Worm (Caenorhabditis elegans) whole organism, young adult: Measurements from ENCODE around the gene ttr-44.

Experiments
- B0261.1 ChIP-seq: sonication (generic microtip); optimal IDR thresholded peaks from 2 replicates; lab custom pipeline; 2016; ENCODE audit warnings: mild to moderate bottlenecking, missing genetic modification characterization, moderate library complexity, missing compliant biosample characterization
- B0336.3 ChIP-seq: fragments of 200-800 bp; sonication (Bioruptor generic); IDR thresholded peaks from 2 replicates; pipeline ENCODE4 v1.3.6; 2022; ENCODE audit warnings: missing genetic modification characterization, missing compliant biosample characterization
- F10E7.11 ChIP-seq: sonication (generic microtip); optimal IDR thresholded peaks from 2 replicates; lab custom pipeline; 2017; ENCODE audit warnings: mild to moderate bottlenecking, missing genetic modification characterization, moderate library complexity, missing compliant biosample characterization
- F23B12.7 ChIP-seq: sonication (generic microtip); optimal IDR thresholded peaks from 2 replicates; lab custom pipeline; 2017; ENCODE audit warnings: missing genetic modification characterization, mild to moderate bottlenecking, missing compliant biosample characterization, antibody characterized with exemption, moderate library complexity; ENCODE audit not compliant: insufficient read depth
- F39B2.1 ChIP-seq: fragments of 200-800 bp; sonication (Bioruptor generic); IDR thresholded peaks from 2 replicates; pipeline ENCODE4 v1.3.6; 2022; ENCODE audit warnings: missing genetic modification reagents, missing genetic modification characterization, missing compliant biosample characterization
- K11D2.4 ChIP-seq: fragments of 200-800 bp; sonication (Bioruptor generic); IDR thresholded peaks from 2 replicates; pipeline ENCODE4 v1.3.6; 2022; ENCODE audit warnings: missing genetic modification reagents, missing genetic modification characterization, missing compliant biosample characterization
- K12H6.12 ChIP-seq: fragments of 200-800 bp; sonication (Bioruptor generic); optimal IDR thresholded peaks from 2 replicates; lab custom pipeline; 2018; ENCODE audit warnings: mild to moderate bottlenecking, missing genetic modification characterization, missing compliant biosample characterization
- T07F8.4 ChIP-seq: sonication (generic microtip); optimal IDR thresholded peaks from 2 replicates; lab custom pipeline; 2016; ENCODE audit warnings: mild to moderate bottlenecking, missing genetic modification characterization, moderate library complexity, missing compliant biosample characterization
- T26A5.8 ChIP-seq: sonication (generic microtip); optimal IDR thresholded peaks from 2 replicates; lab custom pipeline; 2016; ENCODE audit warnings: missing genetic modification characterization, missing compliant biosample characterization
- Y56A3A.18 ChIP-seq: fragments of 200-800 bp; sonication (Bioruptor generic); IDR thresholded peaks from 2 replicates; pipeline ENCODE4 v1.3.6; 2022; ENCODE audit warnings: missing genetic modification reagents, missing genetic modification characterization, missing compliant biosample characterization
- aptf-3 ChIP-seq: fragments of 200-800 bp; sonication (Bioruptor generic); IDR thresholded peaks from 2 replicates; pipeline ENCODE4 v1.3.6; 2022; ENCODE audit warnings: missing genetic modification characterization, missing compliant biosample characterization
- bed-2 ChIP-seq: fragments of 200-800 bp; sonication (Bioruptor generic); IDR thresholded peaks from 2 replicates; pipeline ENCODE4 v1.3.6; 2022; ENCODE audit warnings: missing genetic modification reagents, missing genetic modification characterization, missing compliant biosample characterization
- dox-1 ChIP-seq: fragments of 200-800 bp; sonication (Bioruptor generic); IDR thresholded peaks from 2 replicates; pipeline ENCODE4 v1.3.6; 2022; ENCODE audit warnings: missing genetic modification reagents, missing genetic modification characterization, missing compliant biosample characterization
- dpl-1 ChIP-seq: fragments of 150-350 bp; optimal IDR thresholded peaks from 2 replicates; lab custom pipeline; 2014; ENCODE audit warnings: missing biosample characterization, missing genetic modification reagents, missing genetic modification characterization
- ekl-4 ChIP-seq: fragments of 200-800 bp; sonication (Bioruptor generic); IDR thresholded peaks from 2 replicates; pipeline ENCODE4 v1.3.6; 2022; ENCODE audit warnings: missing genetic modification reagents, missing genetic modification characterization, missing compliant biosample characterization
- hmg-1.2 ChIP-seq: fragments of 200-800 bp; sonication (Bioruptor generic); IDR thresholded peaks from 2 replicates; pipeline ENCODE4 v1.3.6; 2022; ENCODE audit warnings: missing genetic modification reagents, missing genetic modification characterization, missing compliant biosample characterization
- hmg-20 ChIP-seq: fragments of 200-800 bp; sonication (Bioruptor generic); IDR thresholded peaks from 2 replicates; pipeline ENCODE4 v1.3.6; 2022; ENCODE audit warnings: missing genetic modification reagents, missing genetic modification characterization, missing compliant biosample characterization
- hsf-1 ChIP-seq: fragments of 200-800 bp; sonication (Bioruptor generic); IDR thresholded peaks from 2 replicates; pipeline ENCODE4 v1.3.6; 2022; ENCODE audit warnings: missing genetic modification reagents, missing genetic modification characterization, missing compliant biosample characterization
- let-607 ChIP-seq, 2 experiments: fragments of 200-800 bp in 1 of 2; sonication (Bioruptor generic) in 1 of 2; sonication (generic microtip) in 1 of 2; optimal IDR thresholded peaks; 2 replicates each; lab custom pipeline; 2016 to 2018; ENCODE audit warnings: mild to moderate bottlenecking in 2 of 2, missing compliant biosample characterization in 2 of 2, missing genetic modification characterization in 2 of 2, moderate library complexity in 2 of 2, missing genotype in 1 of 2
- lin-40 ChIP-seq: sonication (generic microtip); optimal IDR thresholded peaks from 2 replicates; lab custom pipeline; 2016; ENCODE audit warnings: missing genetic modification characterization, mild to moderate bottlenecking, missing compliant biosample characterization, missing genotype, missing genetic modification reagents
- madf-6 ChIP-seq: fragments of 200-800 bp; sonication (Bioruptor generic); IDR thresholded peaks from 2 replicates; pipeline ENCODE4 v1.3.6; 2022; ENCODE audit warnings: missing genetic modification reagents, missing genetic modification characterization, missing compliant biosample characterization
- madf-8 ChIP-seq: fragments of 200-800 bp; sonication (Bioruptor generic); conservative IDR thresholded peaks from 2 replicates; pipeline ENCODE4 v1.3.6; 2022; ENCODE audit warnings: missing genetic modification reagents, missing genetic modification characterization, missing compliant biosample characterization
- mes-4 ChIP-seq: sonication (generic microtip); optimal IDR thresholded peaks from 2 replicates; lab custom pipeline; 2016; ENCODE audit warnings: missing genotype, missing genetic modification characterization, missing compliant biosample characterization
- nfya-1 ChIP-seq: sonication (generic microtip); optimal IDR thresholded peaks from 2 replicates; lab custom pipeline; 2017; ENCODE audit warnings: antibody characterized with exemption, missing compliant biosample characterization, missing genetic modification characterization, borderline replicate concordance; ENCODE audit not compliant: insufficient read depth
- nfya-2 ChIP-seq: fragments of 200-800 bp; sonication (Bioruptor generic); IDR thresholded peaks from 2 replicates; pipeline ENCODE4 v1.3.6; 2022; ENCODE audit warnings: missing genetic modification reagents, missing genetic modification characterization, missing compliant biosample characterization
- nfyb-1 ChIP-seq: fragments of 200-800 bp; sonication (Bioruptor generic); IDR thresholded peaks from 2 replicates; pipeline ENCODE4 v1.3.6; 2022; ENCODE audit warnings: missing genetic modification reagents, missing genetic modification characterization, missing compliant biosample characterization
- rec-8 ChIP-seq, 2 experiments: sonication (generic microtip); optimal IDR thresholded peaks; 2 replicates each; lab custom pipeline; 2016; ENCODE audit warnings: mild to moderate bottlenecking in 2 of 2, missing genetic modification characterization in 2 of 2, missing genetic modification reagents in 2 of 2, missing genotype in 2 of 2, missing biosample characterization in 1 of 2, missing compliant biosample characterization in 1 of 2, moderate library complexity in 1 of 2
- sea-2 ChIP-seq: fragments of 200-800 bp; sonication (Bioruptor generic); IDR thresholded peaks from 2 replicates; pipeline ENCODE4 v1.3.6; 2022; ENCODE audit warnings: missing genetic modification characterization, missing compliant biosample characterization
- snpc-1.3 ChIP-seq: sonication (generic microtip); optimal IDR thresholded peaks from 2 replicates; lab custom pipeline; 2017; ENCODE audit warnings: missing genetic modification characterization, mild to moderate bottlenecking, missing compliant biosample characterization, antibody characterized with exemption, moderate library complexity, missing genotype, missing genetic modification reagents; ENCODE audit not compliant: insufficient read depth
- snpc-4 ChIP-seq, 5 experiments: fragments of 150-350 bp in 1 of 5; sonication (generic microtip) in 4 of 5; optimal IDR thresholded peaks; 2 replicates each; lab custom pipeline; 2014 to 2018; ENCODE audit warnings: missing genetic modification characterization in 5 of 5, missing biosample characterization in 3 of 5, antibody characterized with exemption in 2 of 5, mild to moderate bottlenecking in 2 of 5, missing compliant biosample characterization in 2 of 5, missing genotype in 2 of 5, moderate library complexity in 2 of 5, missing genetic modification reagents in 1 of 5
- somi-1 ChIP-seq: fragments of 200-800 bp; sonication (Bioruptor generic); optimal IDR thresholded peaks from 2 replicates; lab custom pipeline; 2018; ENCODE audit warnings: mild to moderate bottlenecking, missing genetic modification characterization, missing compliant biosample characterization
- tbp1 ChIP-seq: fragments of 200-800 bp; sonication (Bioruptor generic); optimal IDR thresholded peaks from 2 replicates; lab custom pipeline; 2018; ENCODE audit warnings: mild to moderate bottlenecking, missing genetic modification characterization, missing compliant biosample characterization
- tbx-9 ChIP-seq: sonication (generic microtip); optimal IDR thresholded peaks from 2 replicates; lab custom pipeline; 2016; ENCODE audit warnings: borderline replicate concordance, missing genetic modification characterization, inconsistent platforms, missing compliant biosample characterization
- unc-62 ChIP-seq: fragments of 150-350 bp; optimal IDR thresholded peaks from 2 replicates; lab custom pipeline; 2014; ENCODE audit warnings: missing biosample characterization, missing genetic modification reagents, missing genetic modification characterization
- ztf-3 ChIP-seq: fragments of 200-800 bp; sonication (Bioruptor generic); optimal IDR thresholded peaks from 2 replicates; lab custom pipeline; 2018; ENCODE audit warnings: mild to moderate bottlenecking, missing genetic modification characterization, missing compliant biosample characterization

ttr-44 gene

DNA sequence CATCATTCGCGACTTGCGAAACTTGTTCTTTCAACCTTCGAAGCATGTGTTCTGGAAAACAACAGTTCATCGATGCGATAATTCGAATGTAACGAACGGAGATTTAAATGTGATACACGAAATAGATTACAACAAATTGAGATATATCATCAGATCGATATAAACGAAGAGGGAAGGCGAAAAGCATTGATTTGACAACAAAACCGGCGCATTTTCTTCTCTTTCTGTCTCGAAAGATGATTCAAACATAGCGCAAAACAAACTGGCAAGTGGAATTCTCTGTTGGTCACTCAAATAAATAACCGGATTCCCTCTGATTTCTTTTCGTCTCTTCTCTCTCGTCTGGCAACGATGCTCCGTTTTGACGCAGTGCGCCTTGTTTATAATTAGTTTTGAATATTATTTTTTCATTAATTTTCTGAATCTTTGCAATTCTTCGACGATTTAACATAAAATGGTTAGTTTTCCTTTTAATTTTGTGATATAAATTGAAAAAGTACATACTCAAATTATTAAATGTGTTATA, 33.2 kb downstream of the ttr-44 start, which contains the start of the genes eea-1 and gut-2 (continued):
- TF ChIP-seq snpc-1.3: no peak
- TF ChIP-seq tbp1 (GFP tag; lab: Kevin White, UChicago): peak; percentile 7
- TF ChIP-seq snpc-4 (GFP tag; optimal IDR thresholded peaks at IDR 0.05; lab: Kevin White, UChicago): no peak
- peak in 1 of 4 experiments; percentile 50 for TF ChIP-seq snpc-4 (tag; optimal IDR thresholded peaks at IDR 0.05; lab: Kevin White, UChicago)
- peak; percentile 29; the same call in 1 of the 2 replicates for TF ChIP-seq hmg-1.2 (GFP tag; lab: Robert Waterston, UW)
- no peak for TF ChIP-seq somi-1 (GFP tag; lab: Kevin White, UChicago)
- TF ChIP-seq madf-8 (GFP tag; lab: Robert Waterston, UW): no peak
- TF ChIP-seq dpl-1 (GFP tag; lab: Kevin White, UChicago): no peak
- peak; percentile 26 for TF ChIP-seq lin-40 (tag; lab: Kevin White, UChicago)
- no peak for TF ChIP-seq mes-4
- TF ChIP-seq F10E7.11 (tag; lab: Kevin White, UChicago): no peak
- no peak for TF ChIP-seq rec-8 (tag; optimal IDR thresholded peaks at IDR 0.05; lab: Kevin White, UChicago)
- peak; percentile 5 for TF ChIP-seq K12H6.12 (tag; lab: Kevin White, UChicago)

DNA sequence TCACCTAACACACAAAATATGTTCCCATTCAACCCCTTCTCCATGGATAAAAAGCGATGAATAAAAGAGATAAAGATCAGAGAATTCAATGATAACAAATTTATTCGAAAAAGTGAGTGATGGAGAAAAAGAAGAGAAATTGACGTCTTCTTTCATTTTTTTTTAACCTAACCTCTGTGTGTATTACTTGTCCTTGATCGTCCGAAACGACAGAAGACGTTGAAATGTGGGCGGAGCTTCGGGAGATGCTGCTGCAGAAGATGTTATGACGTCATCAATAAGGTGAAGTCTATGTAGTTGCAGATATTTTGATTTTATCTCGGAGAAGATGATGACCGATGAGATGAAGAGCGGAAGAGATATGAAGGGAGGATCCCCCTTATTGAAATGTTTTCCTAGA, 40.7 kb downstream of the ttr-44 start, which contains the start of gene T10G3.3:
T10G3.3 (minus strand) TSS at position 370 of the 400 bp plus-strand sequence.
- TF ChIP-seq aptf-3 (GFP tag; lab: Robert Waterston, UW) (no peak), snpc-4 (GFP tag; optimal IDR thresholded peaks at IDR 0.05; lab: Kevin White, UChicago) (no peak), snpc-4 (tag; optimal IDR thresholded peaks at IDR 0.05; lab: Kevin White, UChicago) (no peak), T26A5.8 (no peak), Y56A3A.18 (GFP tag; lab: Robert Waterston, UW) (no peak), snpc-1.3 (no peak), tbx-9 (no peak), K11D2.4 (GFP tag; lab: Robert Waterston, UW) (no peak), hsf-1 (no peak), ztf-3 (GFP tag; lab: Kevin White, UChicago) (no peak), F39B2.1 (GFP tag; lab: Robert Waterston, UW) (no peak), unc-62 (GFP tag; lab: Kevin White, UChicago) (no peak), nfyb-1 (GFP tag; lab: Robert Waterston, UW) (no peak), B0336.3 (GFP tag; lab: Robert Waterston, UW) (no peak), B0261.1 (tag; lab: Kevin White, UChicago) (no peak), let-607 (tag; optimal IDR thresholded peaks at IDR 0.05; lab: Kevin White, UChicago) (no peak), dox-1 (GFP tag; lab: Robert Waterston, UW) (no peak)
- TF ChIP-seq, all 124 proteins: peak for 0

DNA sequence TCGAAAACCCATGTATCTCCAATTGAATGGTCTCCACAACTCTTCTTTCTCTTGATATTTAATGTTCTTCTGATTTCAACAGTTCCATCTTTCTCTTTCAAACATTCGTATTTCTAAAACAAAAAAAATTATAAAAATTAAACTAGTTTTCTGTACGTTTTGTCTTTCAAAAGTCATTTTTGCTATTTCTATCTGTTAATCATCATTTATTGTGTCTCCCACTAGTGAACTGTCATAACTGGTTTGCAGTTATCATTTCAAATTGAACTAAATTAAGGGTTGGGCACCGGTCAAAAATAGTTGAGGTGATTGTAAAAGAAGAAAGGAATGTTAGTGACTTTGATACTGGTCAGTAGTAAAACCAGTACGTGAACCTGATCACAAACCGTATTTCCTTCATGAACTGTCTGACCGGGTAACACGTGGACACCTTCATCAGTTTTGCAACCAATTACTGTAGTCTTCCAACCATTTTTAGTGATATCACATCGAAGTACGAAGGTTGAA, 42.2 kb downstream of the ttr-44 start:
- TF ChIP-seq T07F8.4 (no peak), F23B12.7 (tag; lab: Kevin White, UChicago) (no peak), hmg-20 (GFP tag; lab: Robert Waterston, UW) (no peak), F39B2.1 (GFP tag; lab: Robert Waterston, UW) (no peak), tbp1 (GFP tag; lab: Kevin White, UChicago) (no peak), B0261.1 (tag; lab: Kevin White, UChicago) (no peak), ztf-3 (GFP tag; lab: Kevin White, UChicago) (no peak), madf-6 (GFP tag; lab: Robert Waterston, UW) (no peak), nfya-1 (tag; lab: Kevin White, UChicago) (no peak), ekl-4 (no peak), bed-2 (GFP tag; lab: Robert Waterston, UW) (no peak), nfya-2 (no peak), sea-2 (GFP tag; lab: Robert Waterston, UW) (no peak)
